Worm (Caenorhabditis elegans) whole organism, late embryonic: Measurements from ENCODE around the gene C17B7.8.

ENCODE experiments used
- F13H6.1 ChIP-seq: sonication (generic microtip); optimal IDR thresholded peaks from 2 replicates; lab custom pipeline; 2016; ENCODE audit warnings: missing genetic modification characterization, missing compliant biosample characterization
- T23F11.4 ChIP-seq: fragments of 200-800 bp; sonication (Bioruptor generic); optimal IDR thresholded peaks from 2 replicates; lab custom pipeline; 2018; ENCODE audit warnings: mild to moderate bottlenecking, missing genetic modification characterization, missing compliant biosample characterization
- Y22D7AL.16 ChIP-seq: sonication (generic microtip); optimal IDR thresholded peaks from 2 replicates; lab custom pipeline; 2016; ENCODE audit warnings: missing genetic modification characterization, missing compliant biosample characterization
- ahr-1 ChIP-seq: sonication (generic microtip); optimal IDR thresholded peaks from 2 replicates; lab custom pipeline; 2016; ENCODE audit warnings: missing genetic modification characterization, missing compliant biosample characterization
- ceh-14 ChIP-seq: sonication (generic microtip); optimal IDR thresholded peaks from 2 replicates; lab custom pipeline; 2016; ENCODE audit warnings: missing genotype, missing genetic modification characterization, missing compliant biosample characterization
- ceh-18 ChIP-seq: sonication (generic microtip); optimal IDR thresholded peaks from 2 replicates; lab custom pipeline; 2016; ENCODE audit warnings: missing genetic modification characterization, missing compliant biosample characterization
- ceh-2 ChIP-seq: sonication (generic microtip); optimal IDR thresholded peaks from 2 replicates; lab custom pipeline; 2016; ENCODE audit warnings: missing genotype, missing genetic modification characterization, missing compliant biosample characterization
- ceh-30 ChIP-seq: fragments of 150-350 bp; optimal IDR thresholded peaks from 2 replicates; lab custom pipeline; 2014; ENCODE audit warnings: missing biosample characterization, missing genetic modification characterization
- ceh-45 ChIP-seq: fragments of 200-800 bp; sonication (Bioruptor generic); IDR thresholded peaks from 2 replicates; pipeline ENCODE4 v1.3.6; 2022; ENCODE audit warnings: missing genetic modification reagents, missing genetic modification characterization, missing compliant biosample characterization
- ceh-48 ChIP-seq: sonication (generic microtip); optimal IDR thresholded peaks from 2 replicates; lab custom pipeline; 2016; ENCODE audit warnings: missing genetic modification characterization, inconsistent platforms, missing compliant biosample characterization
- ceh-6 ChIP-seq: fragments of 200-800 bp; sonication (Bioruptor generic); optimal IDR thresholded peaks from 2 replicates; lab custom pipeline; 2018; ENCODE audit warnings: mild to moderate bottlenecking, missing genetic modification characterization, missing compliant biosample characterization
- ceh-9 ChIP-seq: sonication (generic microtip); optimal IDR thresholded peaks from 2 replicates; lab custom pipeline; 2016; ENCODE audit warnings: mild to moderate bottlenecking, missing genetic modification characterization, inconsistent platforms, missing compliant biosample characterization
- che-1 ChIP-seq: sonication (generic microtip); optimal IDR thresholded peaks from 2 replicates; lab custom pipeline; 2016; ENCODE audit warnings: mild to moderate bottlenecking, missing genetic modification characterization, missing compliant biosample characterization
- elt-2 ChIP-seq: sonication (generic microtip); optimal IDR thresholded peaks from 2 replicates; lab custom pipeline; 2016; ENCODE audit warnings: missing genetic modification reagents, missing genetic modification characterization, missing compliant biosample characterization
- elt-4 ChIP-seq: sonication (generic microtip); optimal IDR thresholded peaks from 2 replicates; lab custom pipeline; 2016; ENCODE audit warnings: missing genetic modification characterization, missing compliant biosample characterization
- ets-4 ChIP-seq: sonication (generic microtip); optimal IDR thresholded peaks from 2 replicates; lab custom pipeline; 2016; ENCODE audit warnings: missing genetic modification characterization, missing compliant biosample characterization
- fax-1 ChIP-seq: sonication (generic microtip); optimal IDR thresholded peaks from 2 replicates; lab custom pipeline; 2016; ENCODE audit warnings: missing genotype, missing genetic modification characterization, missing compliant biosample characterization
- fkh-10 ChIP-seq: fragments of 150-350 bp; optimal IDR thresholded peaks from 2 replicates; lab custom pipeline; 2014; ENCODE audit warnings: missing biosample characterization, missing genetic modification reagents, missing genetic modification characterization
- gmeb-2 ChIP-seq: sonication (generic microtip); optimal IDR thresholded peaks from 2 replicates; lab custom pipeline; 2016; ENCODE audit warnings: missing genetic modification characterization, inconsistent platforms, missing compliant biosample characterization
- hlh-15 ChIP-seq: sonication (generic microtip); optimal IDR thresholded peaks from 2 replicates; lab custom pipeline; 2016; ENCODE audit warnings: missing genetic modification characterization, missing compliant biosample characterization
- hlh-30 ChIP-seq: sonication (generic microtip); optimal IDR thresholded peaks from 2 replicates; lab custom pipeline; 2017; ENCODE audit warnings: antibody characterized with exemption, missing genetic modification characterization, missing compliant biosample characterization; ENCODE audit not compliant: insufficient read depth
- hlh-6 ChIP-seq: sonication (generic microtip); optimal IDR thresholded peaks from 2 replicates; lab custom pipeline; 2016; ENCODE audit warnings: missing genotype, missing genetic modification characterization, missing compliant biosample characterization
- lim-6 ChIP-seq: sonication (generic microtip); optimal IDR thresholded peaks from 2 replicates; lab custom pipeline; 2016; ENCODE audit warnings: missing genetic modification characterization, missing compliant biosample characterization
- lin-11 ChIP-seq: fragments of 200-800 bp; sonication (Bioruptor generic); optimal IDR thresholded peaks from 2 replicates; lab custom pipeline; 2018; ENCODE audit warnings: mild to moderate bottlenecking, missing genetic modification characterization, missing compliant biosample characterization
- madf-2 ChIP-seq: sonication (generic microtip); optimal IDR thresholded peaks from 2 replicates; lab custom pipeline; 2017; ENCODE audit warnings: missing genetic modification characterization, missing compliant biosample characterization
- mec-3 ChIP-seq: sonication (generic microtip); optimal IDR thresholded peaks from 2 replicates; lab custom pipeline; 2016; ENCODE audit warnings: borderline replicate concordance, missing genetic modification characterization, missing compliant biosample characterization
- nhr-11 ChIP-seq: fragments of 150-350 bp; optimal IDR thresholded peaks from 2 replicates; lab custom pipeline; 2014; ENCODE audit warnings: missing biosample characterization, missing genetic modification characterization
- nhr-232 ChIP-seq: sonication (generic microtip); optimal IDR thresholded peaks from 2 replicates; lab custom pipeline; 2016; ENCODE audit warnings: missing genetic modification characterization, missing compliant biosample characterization
- odd-2 ChIP-seq: sonication (generic microtip); optimal IDR thresholded peaks from 2 replicates; lab custom pipeline; 2017; ENCODE audit warnings: antibody characterized with exemption, mild to moderate bottlenecking, missing genetic modification characterization, missing compliant biosample characterization
- pax-1 ChIP-seq: fragments of 150-350 bp; optimal IDR thresholded peaks from 2 replicates; lab custom pipeline; 2014; ENCODE audit warnings: missing biosample characterization, missing genetic modification characterization
- pha-4 ChIP-seq: fragments of 150-350 bp; optimal IDR thresholded peaks from 2 replicates; lab custom pipeline; 2018; ENCODE audit warnings: missing biosample characterization, missing genetic modification reagents, missing genetic modification characterization
- pqm-1 ChIP-seq: sonication (generic microtip); optimal IDR thresholded peaks from 2 replicates; lab custom pipeline; 2016; ENCODE audit warnings: missing genetic modification characterization, missing compliant biosample characterization
- ref-2 ChIP-seq: sonication (generic microtip); optimal IDR thresholded peaks from 2 replicates; lab custom pipeline; 2016; ENCODE audit warnings: missing genetic modification characterization, missing compliant biosample characterization
- rnt-1 ChIP-seq: sonication (generic microtip); optimal IDR thresholded peaks from 2 replicates; lab custom pipeline; 2016; ENCODE audit warnings: missing genetic modification characterization, missing compliant biosample characterization
- sox-4 ChIP-seq: sonication (generic microtip); optimal IDR thresholded peaks from 2 replicates; lab custom pipeline; 2017; ENCODE audit warnings: mild to moderate bottlenecking, missing genetic modification characterization, inconsistent platforms, missing compliant biosample characterization
- tbx-7 ChIP-seq: sonication (generic microtip); optimal IDR thresholded peaks from 2 replicates; lab custom pipeline; 2016; ENCODE audit warnings: missing genotype, missing genetic modification characterization, missing compliant biosample characterization
- ttx-3 ChIP-seq: sonication (generic microtip); optimal IDR thresholded peaks from 2 replicates; lab custom pipeline; 2016; ENCODE audit warnings: missing genetic modification reagents, missing genetic modification characterization, missing compliant biosample characterization
- unc-3 ChIP-seq, 2 experiments: fragments of 200-800 bp in 1 of 2; sonication (Bioruptor generic) in 1 of 2; sonication (generic microtip) in 1 of 2; conservative IDR thresholded peaks in 1 of 2; optimal IDR thresholded peaks in 1 of 2; 2 replicates each; pipeline versions ENCODE4 v1.3.6 to Lab custom; 2016 to 2022; ENCODE audit warnings: missing compliant biosample characterization in 2 of 2, missing genetic modification characterization in 2 of 2, missing genetic modification reagents in 1 of 2
- unc-55 ChIP-seq: sonication (generic microtip); optimal IDR thresholded peaks from 2 replicates; lab custom pipeline; 2017; ENCODE audit warnings: missing biosample characterization, missing genetic modification reagents, missing genetic modification characterization
- zip-5 ChIP-seq: sonication (generic microtip); optimal IDR thresholded peaks from 2 replicates; lab custom pipeline; 2016; ENCODE audit warnings: missing genetic modification characterization, missing compliant biosample characterization
- ztf-16 ChIP-seq: sonication (generic microtip); optimal IDR thresholded peaks from 2 replicates; lab custom pipeline; 2017; ENCODE audit warnings: missing genetic modification characterization, missing compliant biosample characterization

C17B7.8 gene

ce11 chrV:3280009-3280408 is 44.1 kb downstream of the C17B7.8 start, which contains the start of gene T28A11.2:
T28A11.2 (plus strand) TSS chrV:3280379.
- no peak for TF ChIP-seq hlh-6 (tag; lab: Kevin White, UChicago)
- TF ChIP-seq pha-4 (tag; lab: Kevin White, UChicago) = no peak
- TF ChIP-seq rnt-1 = no peak
- no peak for TF ChIP-seq ceh-9 (tag; lab: Kevin White, UChicago)
- no peak for TF ChIP-seq gmeb-2 (tag; lab: Kevin White, UChicago)
- no peak for TF ChIP-seq ahr-1 (tag; lab: Kevin White, UChicago)
- TF ChIP-seq mec-3 (tag; lab: Kevin White, UChicago) = no peak
- TF ChIP-seq ets-4 (tag; lab: Kevin White, UChicago) = no peak
- TF ChIP-seq ceh-18 (tag; lab: Kevin White, UChicago) = no peak
- no peak for TF ChIP-seq ceh-6
- no peak for TF ChIP-seq nhr-232 (tag; lab: Kevin White, UChicago)
- TF ChIP-seq pqm-1 (tag; lab: Kevin White, UChicago) = no peak
- TF ChIP-seq T23F11.4 (GFP tag; lab: Kevin White, UChicago) = no peak
- no peak for TF ChIP-seq madf-2 (tag; lab: Kevin White, UChicago)
- no peak for TF ChIP-seq lin-11 (tag; lab: Kevin White, UChicago)

- TF ChIP-seq elt-4 = no peak
- TF ChIP-seq unc-3 (GFP tag; conservative IDR thresholded peaks at IDR 0.05; lab: Robert Waterston, UW) = no peak
- no peak for TF ChIP-seq unc-3 (tag; optimal IDR thresholded peaks at IDR 0.05; lab: Kevin White, UChicago)
- TF ChIP-seq che-1 (tag; lab: Kevin White, UChicago) = no peak
- no peak for TF ChIP-seq ref-2 (tag; lab: Kevin White, UChicago)
- no peak for TF ChIP-seq mec-3 (tag; lab: Kevin White, UChicago)
- TF ChIP-seq sox-4 (tag; lab: Kevin White, UChicago) = no peak
- TF ChIP-seq ttx-3 (tag; lab: Kevin White, UChicago) = no peak
- TF ChIP-seq Y22D7AL.16 (tag; lab: Kevin White, UChicago) = no peak
- no peak for TF ChIP-seq gmeb-2 (tag; lab: Kevin White, UChicago)
- TF ChIP-seq ztf-16 (tag; lab: Kevin White, UChicago) = no peak
- TF ChIP-seq ceh-45 (GFP tag; lab: Robert Waterston, UW) = no peak
- no peak for TF ChIP-seq unc-55 (GFP tag; lab: Kevin White, UChicago)
- no peak for TF ChIP-seq elt-2 (tag; lab: Kevin White, UChicago)
- no peak for TF ChIP-seq pax-1
- TF ChIP-seq lim-6 = no peak
- no peak for TF ChIP-seq rnt-1
- no peak for TF ChIP-seq T23F11.4 (GFP tag; lab: Kevin White, UChicago)
- no peak for TF ChIP-seq zip-5 (tag; lab: Kevin White, UChicago)
- no peak for TF ChIP-seq F13H6.1 (tag; lab: Kevin White, UChicago)
Measured at ce11 chrV:3279138-3279537, 44.9 kb downstream of the C17B7.8 start.

- no peak for TF ChIP-seq ceh-2 (tag; lab: Kevin White, UChicago)
- no peak for TF ChIP-seq lin-11 (tag; lab: Kevin White, UChicago)
- no peak for TF ChIP-seq nhr-11 (tag; lab: Kevin White, UChicago)
- no peak for TF ChIP-seq hlh-15 (tag; lab: Kevin White, UChicago)
- no peak for TF ChIP-seq odd-2
- TF ChIP-seq fax-1 (tag; lab: Kevin White, UChicago) = no peak
- TF ChIP-seq Y22D7AL.16 (tag; lab: Kevin White, UChicago) = no peak
- no peak for TF ChIP-seq ceh-48 (tag; lab: Kevin White, UChicago)
- TF ChIP-seq, all 69 proteins: peak for 0
Measured at ce11 chrV:3278101-3278639, 45.9 kb downstream of the C17B7.8 start, which contains the start of gene fbxa-64. fbxa-64 (minus strand) TSS chrV:3278151.

ce11 chrV:3276184-3276583 is 47.9 kb downstream of the C17B7.8 start:
- TF ChIP-seq nhr-11 (tag; lab: Kevin White, UChicago) (no peak), gmeb-2 (tag; lab: Kevin White, UChicago) (no peak), ztf-16 (tag; lab: Kevin White, UChicago) (no peak), ceh-30 (tag; lab: Kevin White, UChicago) (no peak), ref-2 (tag; lab: Kevin White, UChicago) (no peak), hlh-15 (tag; lab: Kevin White, UChicago) (no peak), fkh-10 (GFP tag; lab: Kevin White, UChicago) (no peak), ceh-14 (tag; lab: Kevin White, UChicago) (no peak), tbx-7 (tag; lab: Kevin White, UChicago) (no peak), hlh-30 (tag; lab: Kevin White, UChicago) (no peak)
